Fruit fly (Drosophila melanogaster) whole organism, adult: ENCODE results near the gene Prp4k.

Experiments
- CG14711 ChIP-seq: fragments of 200-800 bp; sonication (Bioruptor generic); optimal IDR thresholded peaks from 2 replicates; lab custom pipeline; 2018; ENCODE audit warnings: missing biosample characterization, mild to moderate bottlenecking, missing genetic modification characterization, moderate library complexity
- CG5204 ChIP-seq: fragments of 200-800 bp; sonication (Bioruptor generic); optimal IDR thresholded peaks from 2 replicates; lab custom pipeline; 2016; ENCODE audit warnings: missing biosample characterization, missing genetic modification characterization
- Hr96 ChIP-seq: fragments of 200-800 bp; sonication (Bioruptor generic); optimal IDR thresholded peaks from 2 replicates; lab custom pipeline; 2016; ENCODE audit warnings: missing biosample characterization, missing genetic modification characterization
- Mnt ChIP-seq: fragments of 200-800 bp; sonication (Bioruptor generic); optimal IDR thresholded peaks from 2 replicates; lab custom pipeline; 2016; ENCODE audit warnings: missing biosample characterization, mild to moderate bottlenecking, missing genetic modification characterization
- bab1 ChIP-seq: fragments of 200-800 bp; sonication (Bioruptor generic); optimal IDR thresholded peaks from 3 replicates; lab custom pipeline; 2019; ENCODE audit warnings: missing biosample characterization, mild to moderate bottlenecking, missing genetic modification characterization, moderate library complexity
- cic ChIP-seq: fragments of 200-800 bp; sonication (Bioruptor generic); optimal IDR thresholded peaks from 2 replicates; lab custom pipeline; 2017; ENCODE audit warnings: missing biosample characterization, mild to moderate bottlenecking, missing genetic modification characterization, moderate library complexity
- ovo ChIP-seq: fragments of 200-800 bp; sonication (Bioruptor generic); optimal IDR thresholded peaks from 2 replicates; lab custom pipeline; 2016; ENCODE audit warnings: missing biosample characterization, missing genetic modification characterization
- tj ChIP-seq: fragments of 200-800 bp; sonication (Bioruptor generic); optimal IDR thresholded peaks from 3 replicates; lab custom pipeline; 2017; ENCODE audit warnings: missing biosample characterization, mild to moderate bottlenecking, missing genetic modification characterization, moderate library complexity
- toe ChIP-seq: fragments of 200-800 bp; sonication (Bioruptor generic); optimal IDR thresholded peaks from 2 replicates; lab custom pipeline; 2016; ENCODE audit warnings: missing biosample characterization, missing genetic modification characterization

DNA sequence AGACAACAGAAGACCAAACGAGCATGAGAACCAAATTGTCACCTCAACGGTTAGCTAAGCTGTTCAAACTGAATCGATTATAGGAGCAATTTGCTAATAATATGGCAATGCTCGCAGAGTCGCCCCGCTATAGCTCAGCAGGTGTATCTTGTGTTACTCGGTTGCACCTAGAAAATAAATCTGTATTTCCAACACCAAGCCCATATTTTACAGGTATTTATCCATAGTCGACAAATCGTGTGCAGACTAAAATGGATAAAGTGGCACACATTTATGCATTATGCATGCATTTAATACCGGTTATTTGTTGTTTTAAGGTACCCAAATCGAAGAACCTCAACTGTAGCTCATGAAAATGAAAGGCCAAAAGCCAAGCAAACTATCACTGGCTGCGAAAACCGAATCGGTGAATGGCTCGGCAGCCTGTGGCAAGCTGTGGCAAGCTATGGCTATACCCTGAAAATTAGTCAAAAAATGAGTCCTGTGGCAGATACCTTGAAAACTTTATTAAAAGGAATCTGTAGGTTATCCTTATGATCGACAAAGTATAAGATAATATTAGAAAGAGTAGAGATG lies 32.3 kb downstream of the Prp4k start, which contains the start of gene Vdup1:
- TF ChIP-seq toe (GFP tag; lab: Kevin White, UChicago) (no peak), Mnt (no peak), Hr96 (GFP tag; lab: Kevin White, UChicago) (no peak), ovo (no peak), bab1 (GFP tag; lab: Kevin White, UChicago) (no peak), cic (GFP tag; lab: Kevin White, UChicago) (no peak), CG14711 (no peak), tj (no peak), CG5204 (GFP tag; lab: Kevin White, UChicago) (no peak)
